Fruit fly (Drosophila melanogaster) whole organism, embryonic: ENCODE data around the gene TotB.
A peak's percentile ranks its signal among the peaks of the same experiment; 100 is the strongest.

ENCODE experiments used
- Atf3 ChIP-seq: fragments of 200-800 bp; sonication (Bioruptor generic); optimal IDR thresholded peaks from 3 replicates; lab custom pipeline; 2016; ENCODE audit warnings: missing biosample characterization, missing genetic modification characterization
- Bgb ChIP-seq: fragments of 200-800 bp; sonication (Bioruptor generic); IDR thresholded peaks from 2 replicates; pipeline ENCODE4 v1.3.6; 2022; ENCODE audit warnings: missing biosample characterization, missing genetic modification characterization; ENCODE audit not compliant: partially characterized antibody
- CG12219 ChIP-seq: fragments of 200-800 bp; sonication (Bioruptor generic); optimal IDR thresholded peaks from 3 replicates; lab custom pipeline; 2018; ENCODE audit warnings: missing biosample characterization, mild to moderate bottlenecking, missing genetic modification characterization
- CG14014 ChIP-seq: fragments of 200-800 bp; sonication (Bioruptor generic); IDR thresholded peaks from 2 replicates; pipeline ENCODE4 v1.3.6; 2022; ENCODE audit warnings: missing biosample characterization, missing genetic modification characterization
- CG17612 ChIP-seq: fragments of 200-800 bp; sonication (Bioruptor generic); IDR thresholded peaks from 2 replicates; pipeline ENCODE4 v1.3.6; 2022; ENCODE audit warnings: missing biosample characterization, missing genetic modification characterization
- CG17802 ChIP-seq: fragments of 200-800 bp; sonication (Bioruptor generic); optimal IDR thresholded peaks from 2 replicates; lab custom pipeline; 2018; ENCODE audit warnings: missing biosample characterization, mild to moderate bottlenecking, missing genetic modification characterization, moderate library complexity
- CG1792 ChIP-seq: fragments of 200-800 bp; sonication (Bioruptor generic); optimal IDR thresholded peaks from 2 replicates; lab custom pipeline; 2016; ENCODE audit warnings: missing biosample characterization, missing genetic modification characterization
- CG2116 ChIP-seq: fragments of 200-800 bp; sonication (Bioruptor generic); optimal IDR thresholded peaks from 3 replicates; lab custom pipeline; 2018; ENCODE audit warnings: missing biosample characterization, mild to moderate bottlenecking, missing genetic modification characterization
- CG2712 ChIP-seq: fragments of 200-800 bp; optimal IDR thresholded peaks from 3 replicates; lab custom pipeline; 2019; ENCODE audit warnings: missing biosample characterization, mild to moderate bottlenecking, missing genetic modification characterization, moderate library complexity
- CG31365 ChIP-seq: fragments of 200-800 bp; sonication (Bioruptor generic); optimal IDR thresholded peaks from 2 replicates; lab custom pipeline; 2018; ENCODE audit warnings: missing biosample characterization, mild to moderate bottlenecking, missing genetic modification characterization
- CG34224 ChIP-seq: fragments of 200-800 bp; sonication (Bioruptor generic); IDR thresholded peaks from 3 replicates; pipeline ENCODE4 v1.3.6; 2022; ENCODE audit warnings: missing biosample characterization, missing genetic modification characterization; ENCODE audit not compliant: partially characterized antibody
- CG3838 ChIP-seq: fragments of 200-800 bp; sonication (Bioruptor generic); optimal IDR thresholded peaks from 3 replicates; lab custom pipeline; 2016; ENCODE audit warnings: missing biosample characterization, missing genetic modification characterization
- CG4360 ChIP-seq: fragments of 200-800 bp; sonication (Bioruptor generic); IDR thresholded peaks from 2 replicates; pipeline ENCODE4 v1.3.6; 2022; ENCODE audit warnings: missing biosample characterization, missing genetic modification characterization
- CG4617 ChIP-seq: fragments of 200-800 bp; sonication (Bioruptor generic); optimal IDR thresholded peaks from 3 replicates; lab custom pipeline; 2016; ENCODE audit warnings: missing biosample characterization, missing genetic modification characterization, borderline replicate concordance
- CG4707 ChIP-seq: fragments of 200-800 bp; sonication (Bioruptor generic); optimal IDR thresholded peaks from 2 replicates; lab custom pipeline; 2018; ENCODE audit warnings: missing biosample characterization, mild to moderate bottlenecking, missing genetic modification characterization, moderate library complexity
- CG6175 ChIP-seq: fragments of 200-800 bp; sonication (Bioruptor generic); IDR thresholded peaks from 3 replicates; pipeline ENCODE4 v1.3.6; 2022; ENCODE audit warnings: missing biosample characterization, missing genetic modification characterization
- CG6765 ChIP-seq: fragments of 200-800 bp; sonication (Bioruptor generic); optimal IDR thresholded peaks from 3 replicates; lab custom pipeline; 2017; ENCODE audit warnings: missing biosample characterization, mild to moderate bottlenecking, missing genetic modification characterization
- CG6791 ChIP-seq: fragments of 200-800 bp; sonication (Bioruptor generic); IDR thresholded peaks from 3 replicates; pipeline ENCODE4 v1.3.6; 2022; ENCODE audit warnings: missing biosample characterization, missing genetic modification characterization; ENCODE audit not compliant: partially characterized antibody
- CG7987 ChIP-seq: fragments of 200-800 bp; sonication (Bioruptor generic); optimal IDR thresholded peaks from 2 replicates; lab custom pipeline; 2018; ENCODE audit warnings: missing biosample characterization, mild to moderate bottlenecking, missing genetic modification characterization, moderate library complexity
- CG9727 ChIP-seq: fragments of 200-800 bp; sonication (Bioruptor generic); optimal IDR thresholded peaks from 3 replicates; lab custom pipeline; 2017; ENCODE audit warnings: missing biosample characterization, mild to moderate bottlenecking, missing genetic modification characterization
- Camta ChIP-seq: fragments of 200-800 bp; sonication (Bioruptor generic); optimal IDR thresholded peaks from 2 replicates; lab custom pipeline; 2016; ENCODE audit warnings: missing biosample characterization, missing genetic modification characterization
- Drgx ChIP-seq: fragments of 200-800 bp; sonication (Bioruptor generic); IDR thresholded peaks from 2 replicates; pipeline ENCODE4 v1.3.6; 2022; ENCODE audit warnings: missing biosample characterization, missing genetic modification characterization
- Gsc ChIP-seq: fragments of 200-800 bp; sonication (Bioruptor generic); IDR thresholded peaks from 2 replicates; pipeline ENCODE4 v1.3.6; 2022; ENCODE audit warnings: missing biosample characterization, missing genetic modification characterization
- HLH3B ChIP-seq: fragments of 200-800 bp; sonication (Bioruptor generic); IDR thresholded peaks from 2 replicates; pipeline ENCODE4 v1.3.6; 2022; ENCODE audit warnings: missing biosample characterization, missing genetic modification characterization
- Hr78 ChIP-seq, 2 experiments: fragments of 200-800 bp in 1 of 2; fragments of >200 bp in 1 of 2; sonication (Bioruptor generic) in 1 of 2; optimal IDR thresholded peaks; 2 replicates each; lab custom pipeline; 2017 to 2019; ENCODE audit warnings: missing biosample characterization in 2 of 2, missing genetic modification characterization in 2 of 2, mild to moderate bottlenecking in 1 of 2, moderate library complexity in 1 of 2
- Lpt ChIP-seq: fragments of >200 bp; optimal IDR thresholded peaks from 2 replicates; lab custom pipeline; 2018; ENCODE audit warnings: missing biosample characterization, missing genetic modification characterization
- Max ChIP-seq: fragments of 200-800 bp; sonication (Bioruptor generic); optimal IDR thresholded peaks from 2 replicates; lab custom pipeline; 2016; ENCODE audit warnings: missing biosample characterization, mild to moderate bottlenecking, missing genetic modification characterization
- Myb ChIP-seq: fragments of 200-800 bp; sonication (Bioruptor generic); optimal IDR thresholded peaks from 2 replicates; lab custom pipeline; 2016; ENCODE audit warnings: missing biosample characterization, missing genetic modification characterization
- NFAT ChIP-seq: fragments of 200-800 bp; sonication (Bioruptor generic); IDR thresholded peaks from 2 replicates; pipeline ENCODE4 v1.3.6; 2022; ENCODE audit warnings: missing biosample characterization, missing genetic modification characterization
- Trl ChIP-seq, 3 experiments: fragments of >200 bp in 2 of 3; fragments of 200-800 bp in 1 of 3; sonication (Bioruptor generic) in 1 of 3; optimal IDR thresholded peaks; 2 replicates in 1 of 3; 3 replicates in 2 of 3; lab custom pipeline; 2016 to 2017; ENCODE audit warnings: missing biosample characterization in 1 of 3, missing genetic modification characterization in 1 of 3
- ato ChIP-seq: fragments of 200-800 bp; sonication (Bioruptor generic); IDR thresholded peaks from 2 replicates; pipeline ENCODE4 v1.3.6; 2022; ENCODE audit warnings: missing biosample characterization, missing genetic modification characterization; ENCODE audit not compliant: partially characterized antibody
- bcd ChIP-seq: fragments of 200-800 bp; sonication (Bioruptor generic); optimal IDR thresholded peaks from 2 replicates; lab custom pipeline; 2017; ENCODE audit warnings: missing biosample characterization, mild to moderate bottlenecking, missing genetic modification characterization
- cas ChIP-seq: fragments of 200-800 bp; sonication (Bioruptor generic); IDR thresholded peaks from 2 replicates; pipeline ENCODE4 v1.3.6; 2022; ENCODE audit warnings: missing biosample characterization, missing genetic modification characterization
- crc ChIP-seq: fragments of 200-800 bp; sonication (Bioruptor generic); optimal IDR thresholded peaks from 2 replicates; lab custom pipeline; 2016; ENCODE audit warnings: missing biosample characterization, missing genetic modification characterization
- cwo ChIP-seq: fragments of 200-800 bp; sonication (Bioruptor generic); optimal IDR thresholded peaks from 3 replicates; lab custom pipeline; 2017; ENCODE audit warnings: missing biosample characterization, missing genetic modification characterization, mild to moderate bottlenecking, moderate library complexity, missing genetic modification reagents
- da ChIP-seq: fragments of 200-800 bp; sonication (Bioruptor generic); optimal IDR thresholded peaks from 2 replicates; lab custom pipeline; 2016; ENCODE audit warnings: missing biosample characterization, missing genetic modification characterization
- dmrt99B ChIP-seq: fragments of 200-800 bp; sonication (Bioruptor generic); optimal IDR thresholded peaks from 2 replicates; lab custom pipeline; 2018; ENCODE audit warnings: missing biosample characterization, mild to moderate bottlenecking, missing genetic modification characterization, moderate library complexity
- gcm2 ChIP-seq: fragments of 200-800 bp; sonication (Bioruptor generic); optimal IDR thresholded peaks from 2 replicates; lab custom pipeline; 2016; ENCODE audit warnings: missing biosample characterization, missing genetic modification characterization
- h ChIP-seq: fragments of >200 bp; optimal IDR thresholded peaks from 2 replicates; lab custom pipeline; 2017
- kay ChIP-seq: fragments of 200-800 bp; sonication (Bioruptor generic); optimal IDR thresholded peaks from 2 replicates; lab custom pipeline; 2016; ENCODE audit warnings: missing biosample characterization, missing genetic modification characterization
- knrl ChIP-seq: fragments of 200-800 bp; sonication (Bioruptor generic); IDR thresholded peaks from 3 replicates; pipeline ENCODE4 v1.3.6; 2022; ENCODE audit warnings: missing biosample characterization, missing genetic modification characterization; ENCODE audit not compliant: partially characterized antibody
- maf-S ChIP-seq: fragments of 200-800 bp; sonication (Bioruptor generic); optimal IDR thresholded peaks from 2 replicates; lab custom pipeline; 2016; ENCODE audit warnings: missing biosample characterization, missing genetic modification characterization
- mirr ChIP-seq: fragments of 200-800 bp; sonication (Bioruptor generic); optimal IDR thresholded peaks from 3 replicates; lab custom pipeline; 2018; ENCODE audit warnings: missing biosample characterization, mild to moderate bottlenecking, missing genetic modification characterization
- onecut ChIP-seq: fragments of 200-800 bp; sonication (Bioruptor generic); IDR thresholded peaks from 2 replicates; pipeline ENCODE4 v1.3.6; 2022; ENCODE audit warnings: missing biosample characterization, missing genetic modification characterization
- ranshi ChIP-seq: fragments of 200-800 bp; sonication (Bioruptor generic); IDR thresholded peaks from 2 replicates; pipeline ENCODE4 v1.3.6; 2022; ENCODE audit warnings: missing biosample characterization, missing genetic modification characterization
- sens-2 ChIP-seq: fragments of 200-800 bp; sonication (Bioruptor generic); IDR thresholded peaks from 2 replicates; pipeline ENCODE4 v1.3.6; 2022; ENCODE audit warnings: missing biosample characterization, missing genetic modification characterization
- tll ChIP-seq, 2 experiments: fragments of 200-800 bp in 1 of 2; fragments of >200 bp in 1 of 2; sonication (Bioruptor generic) in 1 of 2; optimal IDR thresholded peaks; 2 replicates each; lab custom pipeline; 2017 to 2019; ENCODE audit warnings: missing biosample characterization in 2 of 2, missing genetic modification characterization in 2 of 2, mild to moderate bottlenecking in 1 of 2, moderate library complexity in 1 of 2
- unpg ChIP-seq: fragments of 200-800 bp; sonication (Bioruptor generic); optimal IDR thresholded peaks from 3 replicates; lab custom pipeline; 2018; ENCODE audit warnings: missing biosample characterization, mild to moderate bottlenecking, missing genetic modification characterization, moderate library complexity
- vfl ChIP-seq: fragments of 200-800 bp; sonication (Bioruptor generic); optimal IDR thresholded peaks from 2 replicates; lab custom pipeline; 2016; ENCODE audit warnings: missing biosample characterization, missing genetic modification characterization
- yki ChIP-seq: fragments of >200 bp; optimal IDR thresholded peaks from 3 replicates; lab custom pipeline; 2018

Gene TotB

dm6 chr3R:20912725-20913124, 39.0 kb downstream of the TotB start (continued):
- no peak for TF ChIP-seq CG31365 (tag; lab: Kevin White, UChicago)
- no peak for TF ChIP-seq Trl (optimal IDR thresholded peaks at IDR 0.05; lab: Kevin White, UChicago)
- no peak for TF ChIP-seq Trl (GFP tag; optimal IDR thresholded peaks at IDR 0.05; lab: Kevin White, UChicago)
- TF ChIP-seq Max (GFP tag; lab: Kevin White, UChicago): no peak
- no peak for TF ChIP-seq CG12219
- peak; percentile 36 for TF ChIP-seq mirr
- no peak for TF ChIP-seq Atf3 (GFP tag; lab: Kevin White, UChicago)
- peak; percentile 90 for TF ChIP-seq CG6791
- no peak for TF ChIP-seq crc
- no peak for TF ChIP-seq kay
- no peak for TF ChIP-seq Myb (GFP tag; lab: Kevin White, UChicago)
- TF ChIP-seq CG2712 (tag; lab: Kevin White, UChicago): no peak
- peak; percentile 76 for TF ChIP-seq Bgb
- TF ChIP-seq, all 482 proteins: peak for 47

DNA sequence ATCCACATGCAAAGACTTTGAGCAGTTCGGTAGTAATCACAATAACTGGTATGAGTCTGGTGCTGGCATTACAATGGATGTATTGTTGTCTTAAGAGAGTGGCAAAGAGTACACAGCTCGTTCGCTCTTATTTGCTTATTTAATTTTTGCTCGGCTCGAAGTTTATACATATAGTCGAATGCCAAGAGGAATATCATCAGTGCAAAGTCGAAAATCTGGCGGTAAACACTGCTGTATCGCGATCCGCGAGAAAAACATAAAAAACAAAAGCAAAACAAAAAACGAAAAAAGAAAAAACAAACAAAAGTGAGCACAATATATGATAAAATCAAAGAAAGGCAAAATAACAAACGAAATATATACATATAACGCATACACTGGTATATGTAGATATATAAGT, 40.4 kb downstream of the TotB start, which contains the start of gene hdly:
Gene hdly, plus strand, starts transcription at position 194 of the 400 bp plus-strand sequence.
- TF ChIP-seq CG1792 (GFP tag; lab: Kevin White, UChicago) (no peak), tll (GFP tag; optimal IDR thresholded peaks at IDR 0.05; lab: Kevin White, UChicago) (no peak), CG4617 (no peak), Lpt (GFP tag; lab: Kevin White, UChicago) (no peak), CG17612 (GFP tag; lab: Robert Waterston, UW) (no peak), ato (GFP tag; lab: Robert Waterston, UW) (no peak), Camta (GFP tag; lab: Kevin White, UChicago) (no peak), sens-2 (GFP tag; lab: Robert Waterston, UW) (0 out of 2 replicates have a peak, but pooled peaks have one; percentile 12), cas (GFP tag; lab: Robert Waterston, UW) (no peak), cwo (no peak), gcm2 (no peak), onecut (GFP tag; lab: Robert Waterston, UW) (0 out of 2 replicates have a peak, but pooled peaks have one; percentile 4), crc (no peak), CG6175 (no peak), CG3838 (GFP tag; lab: Kevin White, UChicago) (no peak), dmrt99B (tag; lab: Kevin White, UChicago) (peak; percentile 12), CG34224 (GFP tag; lab: Robert Waterston, UW) (peak; percentile 18; the same call in 1 of the 3 replicates), ranshi (GFP tag; lab: Robert Waterston, UW) (peak; percentile 10; the same call in 1 of the 2 replicates), Drgx (GFP tag; lab: Robert Waterston, UW) (peak; percentile 99), Gsc (GFP tag; lab: Robert Waterston, UW) (no peak), maf-S (GFP tag; lab: Kevin White, UChicago) (no peak), NFAT (GFP tag; lab: Robert Waterston, UW) (0 out of 2 replicates have a peak, but pooled peaks have one; percentile 6), bcd (GFP tag; lab: Kevin White, UChicago) (no peak), CG4360 (no peak), Hr78 (GFP tag; optimal IDR thresholded peaks at IDR 0.05; lab: Kevin White, UChicago) (no peak), CG9727 (no peak), CG2712 (tag; lab: Kevin White, UChicago) (no peak), yki (lab: Kevin White, UChicago) (no peak), h (lab: Kevin White, UChicago) (no peak), CG4707 (no peak), CG2116 (GFP tag; lab: Kevin White, UChicago) (no peak), da (no peak), vfl (no peak), CG6765 (peak; percentile 24), CG14014 (GFP tag; lab: Robert Waterston, UW) (peak; percentile 45; the same call in 1 of the 2 replicates), unpg (GFP tag; lab: Kevin White, UChicago) (no peak), HLH3B (GFP tag; lab: Robert Waterston, UW) (no peak), CG7987 (GFP tag; lab: Kevin White, UChicago) (no peak), CG17802 (tag; lab: Kevin White, UChicago) (no peak), knrl (GFP tag; lab: Robert Waterston, UW) (no peak)
